Worm (Caenorhabditis elegans) whole organism, young adult: Measurements from ENCODE around the gene exc-14.

Source experiments
- C17E4.6 ChIP-seq: fragments of 200-800 bp; sonication (Bioruptor generic); IDR thresholded peaks from 2 replicates; pipeline ENCODE4 v1.3.6; 2022; ENCODE audit warnings: missing genetic modification reagents, missing genetic modification characterization, missing compliant biosample characterization
- F33H1.4 ChIP-seq: fragments of 200-800 bp; sonication (Bioruptor generic); IDR thresholded peaks from 2 replicates; pipeline ENCODE4 v1.3.6; 2022; ENCODE audit warnings: missing genetic modification reagents, missing genetic modification characterization, missing compliant biosample characterization
- F49E8.2 ChIP-seq: sonication (generic microtip); optimal IDR thresholded peaks from 3 replicates; lab custom pipeline; 2017; ENCODE audit warnings: missing genetic modification characterization, mild to moderate bottlenecking, missing compliant biosample characterization, antibody characterized with exemption, moderate library complexity; ENCODE audit not compliant: insufficient read depth
- Y95B8A.8 ChIP-seq: fragments of 200-800 bp; sonication (Bioruptor generic); IDR thresholded peaks from 2 replicates; pipeline ENCODE4 v1.3.6; 2022; ENCODE audit warnings: missing genetic modification reagents, missing genetic modification characterization, missing compliant biosample characterization
- ama-1 ChIP-seq, 3 experiments: fragments of 150-350 bp in 1 of 3; sonication (generic microtip) in 2 of 3; optimal IDR thresholded peaks; 2 replicates each; lab custom pipeline; 2014 to 2018; ENCODE audit warnings: missing biosample characterization in 2 of 3, missing genetic modification characterization in 2 of 3, missing genetic modification reagents in 2 of 3
- ceh-27 ChIP-seq: fragments of 200-800 bp; sonication (Bioruptor generic); optimal IDR thresholded peaks from 2 replicates; lab custom pipeline; 2018; ENCODE audit warnings: mild to moderate bottlenecking, missing genetic modification characterization, moderate library complexity, missing compliant biosample characterization
- hsf-1 ChIP-seq: fragments of 200-800 bp; sonication (Bioruptor generic); IDR thresholded peaks from 2 replicates; pipeline ENCODE4 v1.3.6; 2022; ENCODE audit warnings: missing genetic modification reagents, missing genetic modification characterization, missing compliant biosample characterization
- madf-8 ChIP-seq: fragments of 200-800 bp; sonication (Bioruptor generic); conservative IDR thresholded peaks from 2 replicates; pipeline ENCODE4 v1.3.6; 2022; ENCODE audit warnings: missing genetic modification reagents, missing genetic modification characterization, missing compliant biosample characterization
- snpc-4 ChIP-seq, 5 experiments: fragments of 150-350 bp in 1 of 5; sonication (generic microtip) in 4 of 5; optimal IDR thresholded peaks; 2 replicates each; lab custom pipeline; 2014 to 2018; ENCODE audit warnings: missing genetic modification characterization in 5 of 5, missing biosample characterization in 3 of 5, antibody characterized with exemption in 2 of 5, mild to moderate bottlenecking in 2 of 5, missing compliant biosample characterization in 2 of 5, missing genotype in 2 of 5, moderate library complexity in 2 of 5, missing genetic modification reagents in 1 of 5
- unc-62 ChIP-seq: fragments of 150-350 bp; optimal IDR thresholded peaks from 2 replicates; lab custom pipeline; 2014; ENCODE audit warnings: missing biosample characterization, missing genetic modification reagents, missing genetic modification characterization

ce11 chrV:5089497-5090134, 43.6 kb upstream of the exc-14 start, which contains the start of gene glb-32:
- TF ChIP-seq C17E4.6 (GFP tag; lab: Robert Waterston, UW) (no peak), unc-62 (no peak), hsf-1 (no peak), ceh-27 (GFP tag; lab: Kevin White, UChicago) (no peak), snpc-4 (GFP tag; optimal IDR thresholded peaks at IDR 0.05; lab: Kevin White, UChicago) (no peak), snpc-4 (tag; optimal IDR thresholded peaks at IDR 0.05; lab: Kevin White, UChicago) (no peak), madf-8 (GFP tag; lab: Robert Waterston, UW) (no peak), Y95B8A.8 (GFP tag; lab: Robert Waterston, UW) (no peak), ama-1 (optimal IDR thresholded peaks at IDR 0.05; lab: Kevin White, UChicago) (no peak), ama-1 (GFP tag; optimal IDR thresholded peaks at IDR 0.05; lab: Kevin White, UChicago) (no peak), F49E8.2 (tag; lab: Kevin White, UChicago) (no peak), F33H1.4 (GFP tag; lab: Robert Waterston, UW) (no peak)
